Fruit fly (Drosophila melanogaster) whole organism, adult: ENCODE results near the gene uif.

Experiments used
- CG11617 ChIP-seq: fragments of 200-800 bp; sonication (Bioruptor generic); optimal IDR thresholded peaks from 2 replicates; lab custom pipeline; 2017; ENCODE audit warnings: mild to moderate bottlenecking, missing biosample characterization, missing genetic modification reagents, missing genetic modification characterization
- CG12768 ChIP-seq: fragments of 200-800 bp; sonication (Bioruptor generic); optimal IDR thresholded peaks from 2 replicates; lab custom pipeline; 2017; ENCODE audit warnings: missing biosample characterization, missing genetic modification characterization, mild to moderate bottlenecking, moderate library complexity, missing genetic modification reagents
- CG14711 ChIP-seq: fragments of 200-800 bp; sonication (Bioruptor generic); optimal IDR thresholded peaks from 2 replicates; lab custom pipeline; 2018; ENCODE audit warnings: missing biosample characterization, mild to moderate bottlenecking, missing genetic modification characterization, moderate library complexity
- CG1620 ChIP-seq: fragments of 200-800 bp; sonication (Bioruptor generic); optimal IDR thresholded peaks from 2 replicates; lab custom pipeline; 2016; ENCODE audit warnings: missing biosample characterization, missing genetic modification characterization
- CG33017 ChIP-seq: fragments of 200-800 bp; sonication (Bioruptor generic); optimal IDR thresholded peaks from 2 replicates; lab custom pipeline; 2018; ENCODE audit warnings: missing biosample characterization, mild to moderate bottlenecking, missing genetic modification characterization, moderate library complexity
- CG5204 ChIP-seq: fragments of 200-800 bp; sonication (Bioruptor generic); optimal IDR thresholded peaks from 2 replicates; lab custom pipeline; 2016; ENCODE audit warnings: missing biosample characterization, missing genetic modification characterization
- CG7045 ChIP-seq: fragments of 200-800 bp; sonication (Bioruptor generic); optimal IDR thresholded peaks from 2 replicates; lab custom pipeline; 2017; ENCODE audit warnings: missing biosample characterization, mild to moderate bottlenecking, missing genetic modification characterization
- CG7101 ChIP-seq: fragments of 200-800 bp; sonication (Bioruptor generic); optimal IDR thresholded peaks from 2 replicates; lab custom pipeline; 2018; ENCODE audit warnings: missing biosample characterization, mild to moderate bottlenecking, missing genetic modification characterization, moderate library complexity
- Clk ChIP-seq: fragments of 200-800 bp; sonication (Bioruptor generic); optimal IDR thresholded peaks from 2 replicates; lab custom pipeline; 2017; ENCODE audit warnings: missing biosample characterization, missing genetic modification characterization
- Crg-1 ChIP-seq: fragments of 200-800 bp; sonication (Bioruptor generic); optimal IDR thresholded peaks from 2 replicates; lab custom pipeline; 2016; ENCODE audit warnings: missing biosample characterization, missing genetic modification characterization
- Hr96 ChIP-seq: fragments of 200-800 bp; sonication (Bioruptor generic); optimal IDR thresholded peaks from 2 replicates; lab custom pipeline; 2016; ENCODE audit warnings: missing biosample characterization, missing genetic modification characterization
- Mnt ChIP-seq: fragments of 200-800 bp; sonication (Bioruptor generic); optimal IDR thresholded peaks from 2 replicates; lab custom pipeline; 2016; ENCODE audit warnings: missing biosample characterization, mild to moderate bottlenecking, missing genetic modification characterization
- bab1 ChIP-seq: fragments of 200-800 bp; sonication (Bioruptor generic); optimal IDR thresholded peaks from 3 replicates; lab custom pipeline; 2019; ENCODE audit warnings: missing biosample characterization, mild to moderate bottlenecking, missing genetic modification characterization, moderate library complexity
- cic ChIP-seq: fragments of 200-800 bp; sonication (Bioruptor generic); optimal IDR thresholded peaks from 2 replicates; lab custom pipeline; 2017; ENCODE audit warnings: missing biosample characterization, mild to moderate bottlenecking, missing genetic modification characterization, moderate library complexity
- cnc ChIP-seq, 2 experiments: fragments of >200 bp; optimal IDR thresholded peaks; 2 replicates each; lab custom pipeline; 2017
- kay ChIP-seq: fragments of 200-800 bp; sonication (Bioruptor generic); peaks from one replicate; lab custom pipeline; 2016; ENCODE audit warnings: missing biosample characterization, missing genetic modification characterization, borderline replicate concordance
- ovo ChIP-seq: fragments of 200-800 bp; sonication (Bioruptor generic); optimal IDR thresholded peaks from 2 replicates; lab custom pipeline; 2016; ENCODE audit warnings: missing biosample characterization, missing genetic modification characterization
- pad ChIP-seq: fragments of 200-800 bp; sonication (Bioruptor generic); optimal IDR thresholded peaks from 3 replicates; lab custom pipeline; 2017; ENCODE audit warnings: missing biosample characterization, missing genetic modification characterization, mild to moderate bottlenecking, moderate library complexity, missing genetic modification reagents
- tj ChIP-seq: fragments of 200-800 bp; sonication (Bioruptor generic); optimal IDR thresholded peaks from 3 replicates; lab custom pipeline; 2017; ENCODE audit warnings: missing biosample characterization, mild to moderate bottlenecking, missing genetic modification characterization, moderate library complexity
- toe ChIP-seq: fragments of 200-800 bp; sonication (Bioruptor generic); optimal IDR thresholded peaks from 2 replicates; lab custom pipeline; 2016; ENCODE audit warnings: missing biosample characterization, missing genetic modification characterization

Gene uif

DNA sequence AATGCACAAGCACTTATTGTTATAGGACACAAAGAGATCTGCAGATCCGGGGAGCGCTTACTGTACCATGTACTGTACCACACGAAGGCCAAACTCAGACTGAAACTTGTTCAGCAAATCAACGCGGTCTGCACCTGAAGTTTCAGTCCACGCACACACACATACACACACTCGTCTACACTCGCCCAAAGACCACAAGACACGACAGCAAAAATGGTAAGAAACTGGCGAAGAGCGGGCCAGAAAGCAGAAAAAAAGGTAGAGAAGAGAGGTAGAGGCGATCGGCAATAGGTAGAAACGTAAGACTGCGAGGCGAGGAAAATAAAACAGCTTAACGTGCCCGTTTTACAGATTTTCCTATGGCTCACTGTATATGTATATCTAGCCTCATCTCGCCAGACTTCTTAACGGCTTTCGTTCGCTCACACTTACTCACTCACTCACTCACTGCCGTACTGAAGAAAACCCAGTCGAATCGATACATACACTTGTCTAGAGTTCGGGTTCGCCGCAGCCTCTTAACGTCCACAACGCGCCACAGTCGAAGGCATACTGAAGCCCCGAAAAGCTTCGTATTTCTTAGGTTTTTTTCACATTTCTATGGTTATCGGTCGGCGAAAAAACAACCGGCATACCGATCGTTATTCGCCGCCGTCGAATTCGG is at the start of gene uif:
TSS of gene uif (minus strand) at position 553 of the 664 bp plus-strand sequence.
- no peak for TF ChIP-seq Crg-1 (GFP tag; lab: Kevin White, UChicago)

dm6 chr2L:7056189-7056926 is 46.2 kb upstream of the uif start, which contains the start of gene Mnn1:
Gene Mnn1, plus strand, starts transcription at chr2L:7056301.
- TF ChIP-seq toe (GFP tag; lab: Kevin White, UChicago) (no peak), CG11617 (GFP tag; lab: Kevin White, UChicago) (peak; percentile 63), cnc (optimal IDR thresholded peaks at IDR 0.05; lab: Kevin White, UChicago) (no peak), CG33017 (tag; lab: Kevin White, UChicago) (peak; percentile 2), Mnt (peak; percentile 100), tj (GFP tag; lab: Kevin White, UChicago) (peak; percentile 42), pad (GFP tag; lab: Kevin White, UChicago) (peak; percentile 70), CG7101 (tag; lab: Kevin White, UChicago) (peak; percentile 57), CG14711 (tag; lab: Kevin White, UChicago) (peak; percentile 49), CG12768 (peak; percentile 40), bab1 (GFP tag; lab: Kevin White, UChicago) (peak; percentile 77), CG1620 (GFP tag; lab: Kevin White, UChicago) (peak; percentile 72), kay (no peak), Clk (GFP tag; lab: Kevin White, UChicago) (peak; percentile 52), cic (peak; percentile 90), CG5204 (GFP tag; lab: Kevin White, UChicago) (no peak), Crg-1 (GFP tag; lab: Kevin White, UChicago) (peak; percentile 79), ovo (peak; percentile 16), CG7045 (GFP tag; lab: Kevin White, UChicago) (peak; percentile 36), Hr96 (GFP tag; lab: Kevin White, UChicago) (no peak)

DNA sequence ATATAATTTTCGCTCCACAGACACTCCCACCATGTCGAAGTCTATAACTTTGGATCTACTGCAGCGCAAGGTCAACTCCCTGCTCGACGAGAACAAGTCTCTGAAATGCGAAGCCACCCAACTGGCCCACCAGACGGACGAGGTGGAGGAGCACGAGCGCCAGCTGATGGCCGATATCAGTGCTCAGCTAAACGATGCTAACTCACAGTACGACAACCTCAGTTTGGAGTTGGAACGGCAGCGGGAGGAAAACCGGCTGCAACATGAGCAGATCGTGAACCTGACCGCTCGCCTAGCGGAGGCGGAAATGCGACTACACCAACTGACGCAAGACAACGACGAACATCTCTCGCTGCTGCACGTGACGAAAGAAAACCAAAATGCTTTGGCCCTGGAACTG is 41.6 kb upstream of the uif start:
- no peak for TF ChIP-seq CG14711 (tag; lab: Kevin White, UChicago)

DNA sequence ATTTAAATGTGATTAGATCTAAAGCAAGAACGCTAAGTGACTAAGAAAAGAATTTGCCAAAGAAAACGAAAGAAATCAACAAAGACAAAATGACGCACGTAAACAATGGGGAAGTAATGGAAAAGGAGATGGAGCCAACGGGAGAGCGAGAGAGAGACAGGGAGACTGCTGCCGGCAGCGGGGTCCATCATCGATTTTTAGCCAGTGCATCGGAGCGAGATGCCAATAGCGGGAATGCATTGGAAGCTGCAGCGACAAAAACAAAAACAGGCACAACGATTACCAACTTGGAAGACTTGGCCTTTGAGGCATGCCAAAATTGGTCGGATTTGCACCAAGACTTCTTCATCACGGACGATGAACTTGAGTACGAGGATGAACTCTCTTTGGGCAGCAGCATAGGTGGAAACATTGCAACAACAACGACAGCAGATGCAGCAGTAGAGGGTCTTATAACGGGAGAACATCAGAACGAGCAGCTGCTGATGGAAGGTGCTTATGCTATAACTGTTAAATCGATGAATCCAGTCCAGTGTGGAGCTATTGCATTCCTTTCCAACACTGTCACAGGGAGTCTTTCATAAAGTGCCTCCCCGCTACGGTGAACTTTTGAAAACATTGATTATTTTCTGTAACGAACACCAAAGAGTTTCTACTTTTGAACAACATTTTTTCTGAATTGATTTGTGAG is 40.5 kb upstream of the uif start:
- TF ChIP-seq pad (GFP tag; lab: Kevin White, UChicago): peak; percentile 63
- TF ChIP-seq ovo: peak; percentile 72
- TF ChIP-seq CG33017 (tag; lab: Kevin White, UChicago): no peak

dm6 chr2L:7049680-7050289 is 39.6 kb upstream of the uif start:
- TF ChIP-seq CG11617 (GFP tag; lab: Kevin White, UChicago) (no peak), CG14711 (tag; lab: Kevin White, UChicago) (no peak), CG7101 (tag; lab: Kevin White, UChicago) (no peak), Crg-1 (GFP tag; lab: Kevin White, UChicago) (no peak), cnc (optimal IDR thresholded peaks at IDR 0.05; lab: Kevin White, UChicago) (no peak), CG1620 (GFP tag; lab: Kevin White, UChicago) (no peak), Clk (GFP tag; lab: Kevin White, UChicago) (no peak), CG7045 (GFP tag; lab: Kevin White, UChicago) (no peak), toe (GFP tag; lab: Kevin White, UChicago) (no peak), cic (no peak), kay (no peak), pad (GFP tag; lab: Kevin White, UChicago) (no peak), Hr96 (GFP tag; lab: Kevin White, UChicago) (no peak), tj (GFP tag; lab: Kevin White, UChicago) (no peak), CG5204 (GFP tag; lab: Kevin White, UChicago) (no peak), Mnt (no peak)

- TF ChIP-seq CG14711 (tag; lab: Kevin White, UChicago) (peak; percentile 43), CG11617 (GFP tag; lab: Kevin White, UChicago) (peak; percentile 46), Crg-1 (GFP tag; lab: Kevin White, UChicago) (no peak), CG7101 (tag; lab: Kevin White, UChicago) (peak; percentile 45), Mnt (peak; percentile 73), Clk (GFP tag; lab: Kevin White, UChicago) (no peak), CG12768 (peak; percentile 81), toe (GFP tag; lab: Kevin White, UChicago) (peak; percentile 55), CG33017 (tag; lab: Kevin White, UChicago) (peak; percentile 58), bab1 (GFP tag; lab: Kevin White, UChicago) (peak; percentile 55), tj (GFP tag; lab: Kevin White, UChicago) (peak; percentile 55), CG1620 (GFP tag; lab: Kevin White, UChicago) (no peak), cic (peak; percentile 97), pad (GFP tag; lab: Kevin White, UChicago) (peak; percentile 9), Hr96 (GFP tag; lab: Kevin White, UChicago) (peak; percentile 59), cnc (optimal IDR thresholded peaks at IDR 0.05; lab: Kevin White, UChicago) (no peak), kay (peak; percentile 85), CG5204 (GFP tag; lab: Kevin White, UChicago) (no peak), CG7045 (GFP tag; lab: Kevin White, UChicago) (peak; percentile 10), ovo (peak; percentile 21)
Measured at dm6 chr2L:7049009-7049647, 39.0 kb upstream of the uif start.
